Worm (Caenorhabditis elegans) whole organism, young adult: ENCODE measurements around the gene tbcb-1.

Experiments
- B0035.1 ChIP-seq: sonication (generic microtip); optimal IDR thresholded peaks from 2 replicates; lab custom pipeline; 2016; ENCODE audit warnings: missing genetic modification characterization, mild to moderate bottlenecking, missing compliant biosample characterization, missing genotype, missing genetic modification reagents
- C06A6.2 ChIP-seq: fragments of 200-800 bp; sonication (Bioruptor generic); conservative IDR thresholded peaks from 2 replicates; pipeline ENCODE4 v1.3.6; 2022; ENCODE audit warnings: missing genetic modification characterization, missing compliant biosample characterization
- D2030.7 ChIP-seq: fragments of 200-800 bp; sonication (Bioruptor generic); IDR thresholded peaks from 2 replicates; pipeline ENCODE4 v1.3.6; 2022; ENCODE audit warnings: missing genetic modification reagents, missing genetic modification characterization, missing compliant biosample characterization
- F10E7.11 ChIP-seq: sonication (generic microtip); optimal IDR thresholded peaks from 2 replicates; lab custom pipeline; 2017; ENCODE audit warnings: mild to moderate bottlenecking, missing genetic modification characterization, moderate library complexity, missing compliant biosample characterization
- F22D6.2 ChIP-seq: sonication (generic microtip); optimal IDR thresholded peaks from 2 replicates; lab custom pipeline; 2016; ENCODE audit warnings: mild to moderate bottlenecking, missing genetic modification characterization, missing compliant biosample characterization
- F57C9.4 ChIP-seq: sonication (generic microtip); optimal IDR thresholded peaks from 2 replicates; lab custom pipeline; 2017; ENCODE audit warnings: mild to moderate bottlenecking, missing genetic modification characterization, missing compliant biosample characterization
- K11D2.4 ChIP-seq: fragments of 200-800 bp; sonication (Bioruptor generic); IDR thresholded peaks from 2 replicates; pipeline ENCODE4 v1.3.6; 2022; ENCODE audit warnings: missing genetic modification reagents, missing genetic modification characterization, missing compliant biosample characterization
- Y53G8AR.9 ChIP-seq: fragments of 200-800 bp; sonication (Bioruptor generic); conservative IDR thresholded peaks from 2 replicates; pipeline ENCODE4 v1.3.6; 2022; ENCODE audit warnings: missing genetic modification reagents, missing genetic modification characterization, missing compliant biosample characterization
- Y56A3A.18 ChIP-seq: fragments of 200-800 bp; sonication (Bioruptor generic); IDR thresholded peaks from 2 replicates; pipeline ENCODE4 v1.3.6; 2022; ENCODE audit warnings: missing genetic modification reagents, missing genetic modification characterization, missing compliant biosample characterization
- Y95B8A.8 ChIP-seq: fragments of 200-800 bp; sonication (Bioruptor generic); IDR thresholded peaks from 2 replicates; pipeline ENCODE4 v1.3.6; 2022; ENCODE audit warnings: missing genetic modification reagents, missing genetic modification characterization, missing compliant biosample characterization
- ZK185.1 ChIP-seq: sonication (generic microtip); optimal IDR thresholded peaks from 2 replicates; lab custom pipeline; 2016; ENCODE audit warnings: mild to moderate bottlenecking, missing genetic modification characterization, missing compliant biosample characterization; ENCODE audit not compliant: poor library complexity, severe bottlenecking
- akir-1 ChIP-seq: fragments of 200-800 bp; sonication (Bioruptor generic); optimal IDR thresholded peaks from 2 replicates; lab custom pipeline; 2018; ENCODE audit warnings: mild to moderate bottlenecking, missing genetic modification characterization, moderate library complexity, missing compliant biosample characterization
- ama-1 ChIP-seq, 3 experiments: fragments of 150-350 bp in 1 of 3; sonication (generic microtip) in 2 of 3; optimal IDR thresholded peaks; 2 replicates each; lab custom pipeline; 2014 to 2018; ENCODE audit warnings: missing biosample characterization in 2 of 3, missing genetic modification characterization in 2 of 3, missing genetic modification reagents in 2 of 3
- atf-7 ChIP-seq: sonication (generic microtip); optimal IDR thresholded peaks from 2 replicates; lab custom pipeline; 2017; ENCODE audit warnings: mild to moderate bottlenecking, missing genetic modification characterization, missing compliant biosample characterization
- cebp-1 ChIP-seq, 2 experiments: fragments of 200-800 bp in 1 of 2; sonication (Bioruptor generic) in 1 of 2; sonication (generic microtip) in 1 of 2; IDR thresholded peaks in 1 of 2; optimal IDR thresholded peaks in 1 of 2; 2 replicates each; pipeline versions ENCODE4 v1.3.6 to Lab custom; 2017 to 2022; ENCODE audit warnings: missing compliant biosample characterization in 2 of 2, missing genetic modification characterization in 2 of 2, mild to moderate bottlenecking in 1 of 2, missing genetic modification reagents in 1 of 2, moderate library complexity in 1 of 2
- cebp-2 ChIP-seq: fragments of 200-800 bp; sonication (Bioruptor generic); IDR thresholded peaks from 2 replicates; pipeline ENCODE4 v1.3.6; 2022; ENCODE audit warnings: missing genetic modification characterization, missing compliant biosample characterization
- ceh-100 ChIP-seq: fragments of 200-800 bp; sonication (Bioruptor generic); IDR thresholded peaks from 2 replicates; pipeline ENCODE4 v1.3.6; 2022; ENCODE audit warnings: missing genetic modification reagents, missing genetic modification characterization, missing compliant biosample characterization
- ceh-40 ChIP-seq: fragments of 200-800 bp; sonication (Bioruptor generic); IDR thresholded peaks from 2 replicates; pipeline ENCODE4 v1.3.6; 2022; ENCODE audit warnings: missing genetic modification characterization, missing compliant biosample characterization
- dox-1 ChIP-seq: fragments of 200-800 bp; sonication (Bioruptor generic); IDR thresholded peaks from 2 replicates; pipeline ENCODE4 v1.3.6; 2022; ENCODE audit warnings: missing genetic modification reagents, missing genetic modification characterization, missing compliant biosample characterization
- dpff-1 ChIP-seq: sonication (generic microtip); optimal IDR thresholded peaks from 2 replicates; lab custom pipeline; 2017; ENCODE audit warnings: mild to moderate bottlenecking, missing genetic modification characterization, missing compliant biosample characterization
- efl-1 ChIP-seq: fragments of 150-350 bp; optimal IDR thresholded peaks from 2 replicates; lab custom pipeline; 2014; ENCODE audit warnings: missing biosample characterization, missing genetic modification reagents, missing genetic modification characterization
- ekl-4 ChIP-seq: fragments of 200-800 bp; sonication (Bioruptor generic); IDR thresholded peaks from 2 replicates; pipeline ENCODE4 v1.3.6; 2022; ENCODE audit warnings: missing genetic modification reagents, missing genetic modification characterization, missing compliant biosample characterization
- hlh-12 ChIP-seq: sonication (generic microtip); optimal IDR thresholded peaks from 2 replicates; lab custom pipeline; 2016; ENCODE audit warnings: missing genetic modification characterization, missing compliant biosample characterization
- hmg-1.2 ChIP-seq: fragments of 200-800 bp; sonication (Bioruptor generic); IDR thresholded peaks from 2 replicates; pipeline ENCODE4 v1.3.6; 2022; ENCODE audit warnings: missing genetic modification reagents, missing genetic modification characterization, missing compliant biosample characterization
- hrde-1 ChIP-seq: sonication (generic microtip); optimal IDR thresholded peaks from 2 replicates; lab custom pipeline; 2016; ENCODE audit warnings: missing genetic modification characterization, mild to moderate bottlenecking, missing compliant biosample characterization, moderate library complexity, missing genotype, missing genetic modification reagents, borderline replicate concordance
- hsf-1 ChIP-seq: fragments of 200-800 bp; sonication (Bioruptor generic); IDR thresholded peaks from 2 replicates; pipeline ENCODE4 v1.3.6; 2022; ENCODE audit warnings: missing genetic modification reagents, missing genetic modification characterization, missing compliant biosample characterization
- let-526 ChIP-seq: fragments of 200-800 bp; sonication (Bioruptor generic); IDR thresholded peaks from 2 replicates; pipeline ENCODE4 v1.3.6; 2022; ENCODE audit warnings: missing genetic modification reagents, missing genetic modification characterization, missing compliant biosample characterization
- let-607 ChIP-seq, 2 experiments: fragments of 200-800 bp in 1 of 2; sonication (Bioruptor generic) in 1 of 2; sonication (generic microtip) in 1 of 2; optimal IDR thresholded peaks; 2 replicates each; lab custom pipeline; 2016 to 2018; ENCODE audit warnings: mild to moderate bottlenecking in 2 of 2, missing compliant biosample characterization in 2 of 2, missing genetic modification characterization in 2 of 2, moderate library complexity in 2 of 2, missing genotype in 1 of 2
- lin-40 ChIP-seq: sonication (generic microtip); optimal IDR thresholded peaks from 2 replicates; lab custom pipeline; 2016; ENCODE audit warnings: missing genetic modification characterization, mild to moderate bottlenecking, missing compliant biosample characterization, missing genotype, missing genetic modification reagents
- lir-1 ChIP-seq: fragments of 200-800 bp; sonication (Bioruptor generic); conservative IDR thresholded peaks from 2 replicates; pipeline ENCODE4 v1.3.6; 2022; ENCODE audit warnings: missing genetic modification reagents, missing genetic modification characterization, missing compliant biosample characterization
- madf-10 ChIP-seq: sonication (generic microtip); optimal IDR thresholded peaks from 2 replicates; lab custom pipeline; 2016; ENCODE audit warnings: mild to moderate bottlenecking, missing genetic modification characterization, missing compliant biosample characterization
- madf-3 ChIP-seq: fragments of 200-800 bp; sonication (Bioruptor generic); IDR thresholded peaks from 2 replicates; pipeline ENCODE4 v1.3.6; 2022; ENCODE audit warnings: missing genetic modification reagents, missing genetic modification characterization, missing compliant biosample characterization
- madf-6 ChIP-seq: fragments of 200-800 bp; sonication (Bioruptor generic); IDR thresholded peaks from 2 replicates; pipeline ENCODE4 v1.3.6; 2022; ENCODE audit warnings: missing genetic modification reagents, missing genetic modification characterization, missing compliant biosample characterization
- madf-8 ChIP-seq: fragments of 200-800 bp; sonication (Bioruptor generic); conservative IDR thresholded peaks from 2 replicates; pipeline ENCODE4 v1.3.6; 2022; ENCODE audit warnings: missing genetic modification reagents, missing genetic modification characterization, missing compliant biosample characterization
- nfya-2 ChIP-seq: fragments of 200-800 bp; sonication (Bioruptor generic); IDR thresholded peaks from 2 replicates; pipeline ENCODE4 v1.3.6; 2022; ENCODE audit warnings: missing genetic modification reagents, missing genetic modification characterization, missing compliant biosample characterization
- nhr-90 ChIP-seq: sonication (generic microtip); optimal IDR thresholded peaks from 2 replicates; lab custom pipeline; 2016; ENCODE audit warnings: missing genotype, mild to moderate bottlenecking, missing genetic modification characterization, missing compliant biosample characterization
- pha-4 ChIP-seq: fragments of 150-350 bp; sonication (generic microtip); optimal IDR thresholded peaks from 2 replicates; lab custom pipeline; 2014; ENCODE audit warnings: missing biosample characterization, missing genetic modification reagents, missing genetic modification characterization
- rcor-1 ChIP-seq: fragments of 200-800 bp; sonication (Bioruptor generic); IDR thresholded peaks from 2 replicates; pipeline ENCODE4 v1.3.6; 2022; ENCODE audit warnings: missing genetic modification reagents, missing genetic modification characterization, missing compliant biosample characterization
- rec-8 ChIP-seq, 2 experiments: sonication (generic microtip); optimal IDR thresholded peaks; 2 replicates each; lab custom pipeline; 2016; ENCODE audit warnings: mild to moderate bottlenecking in 2 of 2, missing genetic modification characterization in 2 of 2, missing genetic modification reagents in 2 of 2, missing genotype in 2 of 2, missing biosample characterization in 1 of 2, missing compliant biosample characterization in 1 of 2, moderate library complexity in 1 of 2
- snpc-4 ChIP-seq, 5 experiments: fragments of 150-350 bp in 1 of 5; sonication (generic microtip) in 4 of 5; optimal IDR thresholded peaks; 2 replicates each; lab custom pipeline; 2014 to 2018; ENCODE audit warnings: missing genetic modification characterization in 5 of 5, missing biosample characterization in 3 of 5, antibody characterized with exemption in 2 of 5, mild to moderate bottlenecking in 2 of 5, missing compliant biosample characterization in 2 of 5, missing genotype in 2 of 5, moderate library complexity in 2 of 5, missing genetic modification reagents in 1 of 5
- sptf-2 ChIP-seq: fragments of 200-800 bp; sonication (Bioruptor generic); optimal IDR thresholded peaks from 2 replicates; lab custom pipeline; 2018; ENCODE audit warnings: mild to moderate bottlenecking, missing genetic modification characterization, missing compliant biosample characterization
- tbp1 ChIP-seq: fragments of 200-800 bp; sonication (Bioruptor generic); optimal IDR thresholded peaks from 2 replicates; lab custom pipeline; 2018; ENCODE audit warnings: mild to moderate bottlenecking, missing genetic modification characterization, missing compliant biosample characterization
- ztf-26 ChIP-seq: sonication (generic microtip); optimal IDR thresholded peaks from 2 replicates; lab custom pipeline; 2017; ENCODE audit warnings: missing genetic modification characterization, missing compliant biosample characterization
- ztf-6 ChIP-seq: fragments of 200-800 bp; sonication (Bioruptor generic); IDR thresholded peaks from 2 replicates; pipeline ENCODE4 v1.3.6; 2022; ENCODE audit warnings: missing genetic modification reagents, missing genetic modification characterization, missing compliant biosample characterization

tbcb-1 gene

ce11 chrV:13565781-13566180 lies 26.1 kb upstream of the tbcb-1 start, which contains the start of gene slrp-1:
Gene slrp-1, plus strand, starts transcription at chrV:13565863.
- TF ChIP-seq nfya-2 (GFP tag; lab: Robert Waterston, UW) = no peak
- 0 out of 2 replicates have a peak, but pooled peaks have one; percentile 21 for TF ChIP-seq ekl-4 (GFP tag; lab: Robert Waterston, UW)
- TF ChIP-seq lir-1 (GFP tag; lab: Robert Waterston, UW) = 0 out of 2 replicates have a peak, but pooled peaks have one; percentile 15
- peak; percentile 16; the same call in 1 of the 2 replicates for TF ChIP-seq dox-1
- TF ChIP-seq, all 124 proteins: peak for 3

ce11 chrV:13566967-13567366 lies 25.0 kb upstream of the tbcb-1 start:
- TF ChIP-seq nhr-90 (tag; lab: Kevin White, UChicago) (peak; percentile 10), hlh-12 (tag; lab: Kevin White, UChicago) (peak; percentile 37), C06A6.2 (GFP tag; lab: Robert Waterston, UW) (peak; percentile 53), tbp1 (GFP tag; lab: Kevin White, UChicago) (peak; percentile 5), atf-7 (peak; percentile 74), F10E7.11 (peak; percentile 59), ZK185.1 (peak; percentile 35), hmg-1.2 (peak; percentile 26; the same call in 1 of the 2 replicates), Y53G8AR.9 (peak; percentile 90), sptf-2 (GFP tag; lab: Kevin White, UChicago) (no peak), K11D2.4 (GFP tag; lab: Robert Waterston, UW) (peak; percentile 50; the same call in 1 of the 2 replicates), pha-4 (tag; lab: Kevin White, UChicago) (peak; percentile 50), ztf-6 (GFP tag; lab: Robert Waterston, UW) (no peak), snpc-4 (GFP tag; optimal IDR thresholded peaks at IDR 0.05; lab: Kevin White, UChicago) (no peak), snpc-4 (tag; optimal IDR thresholded peaks at IDR 0.05; lab: Kevin White, UChicago) (peak in 2 of 4 experiments; percentile 35 to 48), F22D6.2 (tag; lab: Kevin White, UChicago) (no peak), ceh-100 (GFP tag; lab: Robert Waterston, UW) (no peak), B0035.1 (tag; lab: Kevin White, UChicago) (peak; percentile 6), F57C9.4 (peak; percentile 79), akir-1 (GFP tag; lab: Kevin White, UChicago) (no peak), Y95B8A.8 (0 out of 2 replicates have a peak, but pooled peaks have one; percentile 71), hsf-1 (GFP tag; lab: Robert Waterston, UW) (peak; percentile 46; the same call in 1 of the 2 replicates), let-607 (tag; optimal IDR thresholded peaks at IDR 0.05; lab: Kevin White, UChicago) (peak in 1 of 2 experiments; percentile 70), Y56A3A.18 (GFP tag; lab: Robert Waterston, UW) (peak; percentile 86), cebp-2 (GFP tag; lab: Robert Waterston, UW) (peak; percentile 43; the same call in 1 of the 2 replicates), rec-8 (tag; optimal IDR thresholded peaks at IDR 0.05; lab: Kevin White, UChicago) (no peak), rcor-1 (no peak), madf-10 (tag; lab: Kevin White, UChicago) (peak; percentile 15), madf-3 (GFP tag; lab: Robert Waterston, UW) (peak; percentile 74; the same call in 1 of the 2 replicates), dpff-1 (tag; lab: Kevin White, UChicago) (peak; percentile 67), efl-1 (GFP tag; lab: Kevin White, UChicago) (no peak), D2030.7 (GFP tag; lab: Robert Waterston, UW) (no peak), let-526 (GFP tag; lab: Robert Waterston, UW) (0 out of 2 replicates have a peak, but pooled peaks have one; percentile 11), hrde-1 (peak; percentile 0), ekl-4 (GFP tag; lab: Robert Waterston, UW) (peak; percentile 75), madf-8 (no peak), ama-1 (optimal IDR thresholded peaks at IDR 0.05; lab: Kevin White, UChicago) (peak; percentile 66), ama-1 (GFP tag; optimal IDR thresholded peaks at IDR 0.05; lab: Kevin White, UChicago) (no peak), lin-40 (tag; lab: Kevin White, UChicago) (peak; percentile 59), madf-6 (GFP tag; lab: Robert Waterston, UW) (peak; percentile 51), ztf-26 (tag; lab: Kevin White, UChicago) (peak; percentile 59), cebp-1 (GFP tag; IDR thresholded peaks at IDR 0.05; lab: Robert Waterston, UW) (no peak), cebp-1 (tag; optimal IDR thresholded peaks at IDR 0.05; lab: Kevin White, UChicago) (peak; percentile 47), ceh-40 (GFP tag; lab: Robert Waterston, UW) (no peak)
